Worm (Caenorhabditis elegans) whole organism, L4/young adult: ENCODE measurements around the gene srbc-17.

Experiments used
- W03F9.2 ChIP-seq: fragments of 150-350 bp; optimal IDR thresholded peaks from 2 replicates; lab custom pipeline; 2014; ENCODE audit warnings: missing biosample characterization, missing genetic modification characterization
- dao-5 ChIP-seq: sonication (generic microtip); optimal IDR thresholded peaks from 2 replicates; lab custom pipeline; 2016; ENCODE audit warnings: missing genotype, missing genetic modification characterization, moderate library complexity, missing compliant biosample characterization
- him-1 ChIP-seq: sonication (generic microtip); optimal IDR thresholded peaks from 2 replicates; lab custom pipeline; 2016; ENCODE audit warnings: missing genotype, missing genetic modification reagents, missing genetic modification characterization, missing compliant biosample characterization

srbc-17 gene

DNA sequence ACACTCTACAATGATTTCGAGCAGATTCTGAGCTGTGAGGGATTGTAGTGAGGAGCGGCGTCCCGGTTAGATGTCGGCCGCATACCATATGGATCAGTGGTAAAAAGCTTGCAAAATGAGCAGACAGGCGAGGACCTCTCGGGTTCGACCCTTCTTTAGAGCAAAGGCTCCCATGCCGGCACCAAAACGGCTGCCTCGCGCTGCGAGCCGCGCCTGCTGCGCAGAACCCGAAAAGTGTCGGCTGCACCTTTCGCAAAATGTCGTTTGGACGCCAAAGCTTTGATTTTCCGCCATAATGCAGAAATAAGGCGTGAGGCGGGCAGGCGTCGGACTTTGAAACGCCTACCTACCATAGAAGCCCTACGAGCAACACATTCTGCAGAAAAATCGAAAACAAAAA is 12.9 kb downstream of the srbc-17 start:
- TF ChIP-seq him-1 (tag; lab: Kevin White, UChicago): no peak
- TF ChIP-seq dao-5: no peak
- no peak for TF ChIP-seq W03F9.2

DNA sequence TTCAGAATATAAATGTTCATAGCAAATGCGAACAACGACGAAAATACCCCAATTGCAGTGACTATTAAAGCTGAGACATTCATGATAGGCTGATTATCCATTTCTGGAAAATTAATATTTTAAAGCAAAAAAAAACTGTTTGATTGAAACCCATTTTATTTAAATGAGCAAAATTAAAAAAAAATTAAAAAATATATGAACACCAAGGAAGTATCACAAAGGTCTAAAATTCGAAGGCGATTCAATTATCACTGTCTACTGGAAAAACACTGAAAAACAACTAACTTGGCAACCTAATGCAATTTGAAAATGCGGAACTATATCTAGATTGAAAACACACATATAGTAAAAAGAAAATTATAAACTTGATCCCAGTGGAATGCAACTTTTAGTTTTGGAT is 13.6 kb downstream of the srbc-17 start, which contains the start of gene srbc-42:
TSS of gene srbc-42 (minus strand) at position 101 of the 400 bp plus-strand sequence.
- TF ChIP-seq dao-5 (no peak), him-1 (tag; lab: Kevin White, UChicago) (no peak), W03F9.2 (no peak)

ce11 chrV:2192117-2192516 is 14.6 kb downstream of the srbc-17 start, which contains the start of gene nhr-13:
TSS of gene nhr-13 (plus strand) at chrV:2192485.
- no peak for TF ChIP-seq him-1 (tag; lab: Kevin White, UChicago)

- TF ChIP-seq him-1 (tag; lab: Kevin White, UChicago) (no peak), dao-5 (no peak), W03F9.2 (no peak)
Observed at ce11 chrV:2199594-2199993, 22.1 kb downstream of the srbc-17 start.

- TF ChIP-seq W03F9.2 (no peak), him-1 (tag; lab: Kevin White, UChicago) (no peak), dao-5 (no peak)
Observed at ce11 chrV:2200402-2200801, 22.9 kb downstream of the srbc-17 start.

DNA sequence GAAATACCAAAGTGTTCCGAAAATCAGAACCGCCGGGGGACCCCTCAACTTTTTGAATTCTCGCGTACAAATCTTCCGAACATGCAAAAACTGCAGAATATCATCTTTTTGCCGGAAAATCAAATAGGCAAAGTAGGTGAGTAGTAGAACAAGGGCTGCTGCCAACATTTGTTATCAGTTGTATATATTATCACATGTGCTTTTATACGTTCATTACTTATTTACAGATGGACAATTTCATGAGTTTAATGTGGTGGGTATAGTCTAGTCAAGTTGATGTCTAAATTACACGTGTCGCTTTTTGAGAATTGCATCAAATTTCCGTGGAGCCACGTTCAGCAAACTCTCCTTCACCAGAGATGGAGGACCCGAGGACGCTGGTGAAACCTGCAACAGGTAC is 23.7 kb downstream of the srbc-17 start, which contains the start of gene cyp-32B1:
TSS of gene cyp-32B1 (minus strand) at position 176 of the 400 bp plus-strand sequence.
- no peak for TF ChIP-seq dao-5
- TF ChIP-seq W03F9.2: no peak
- no peak for TF ChIP-seq him-1 (tag; lab: Kevin White, UChicago)

- TF ChIP-seq him-1 (tag; lab: Kevin White, UChicago) (no peak), W03F9.2 (no peak), dao-5 (no peak)
Observed at ce11 chrV:2204080-2204479, 26.6 kb downstream of the srbc-17 start, which contains the start of gene cyp-33C12. TSS of gene cyp-33C12 (minus strand) at chrV:2204400.

DNA sequence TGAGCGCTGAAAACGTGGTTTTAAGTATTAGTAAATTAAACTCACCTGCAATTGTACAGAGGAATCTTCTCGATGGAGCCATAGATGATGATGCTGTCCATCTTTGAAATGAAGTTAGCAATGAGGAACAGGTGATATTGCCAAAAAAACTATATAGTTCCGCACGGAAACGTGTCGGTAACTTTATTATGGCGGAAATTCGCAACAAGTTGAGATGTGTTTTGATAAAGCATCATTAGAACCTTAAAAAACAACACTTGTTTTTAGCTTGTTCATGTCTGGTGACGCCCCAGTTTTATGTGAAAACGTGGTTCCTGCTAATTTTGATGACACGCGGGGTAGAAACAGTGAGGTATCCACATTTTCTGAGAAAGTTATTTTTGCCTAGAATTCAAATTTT is 28.7 kb downstream of the srbc-17 start, which contains the start of gene srt-40:
TSS of gene srt-40 (minus strand) at position 101 of the 400 bp plus-strand sequence.
- TF ChIP-seq him-1 (tag; lab: Kevin White, UChicago): no peak
- no peak for TF ChIP-seq W03F9.2
- TF ChIP-seq dao-5: no peak

ce11 chrV:2206801-2207200 is 29.3 kb downstream of the srbc-17 start, which contains the start of gene svh-11:
TSS of gene svh-11 (plus strand) at chrV:2207101.
- TF ChIP-seq W03F9.2 (no peak), him-1 (tag; lab: Kevin White, UChicago) (no peak), dao-5 (no peak)

DNA sequence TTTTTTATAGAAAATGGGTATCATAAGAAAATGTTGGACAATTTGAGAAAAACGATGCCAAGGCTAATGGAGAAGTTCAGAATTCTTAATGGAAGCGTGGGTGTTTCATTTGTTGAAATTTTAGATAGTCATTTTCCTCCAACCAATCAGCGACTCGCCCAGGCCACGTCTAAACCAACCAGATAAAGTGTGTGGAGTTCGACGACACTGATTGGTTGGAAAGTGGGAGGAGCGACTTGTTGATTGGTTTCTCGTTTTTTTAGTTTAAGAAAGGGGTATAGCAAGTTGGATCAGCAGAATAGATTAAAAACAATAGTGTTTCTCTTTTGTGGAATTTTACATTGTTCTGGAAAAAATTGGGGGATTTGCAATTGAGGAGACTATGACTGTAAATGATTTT is 30.0 kb downstream of the srbc-17 start:
- TF ChIP-seq W03F9.2: no peak
- no peak for TF ChIP-seq him-1 (tag; lab: Kevin White, UChicago)
- no peak for TF ChIP-seq dao-5

DNA sequence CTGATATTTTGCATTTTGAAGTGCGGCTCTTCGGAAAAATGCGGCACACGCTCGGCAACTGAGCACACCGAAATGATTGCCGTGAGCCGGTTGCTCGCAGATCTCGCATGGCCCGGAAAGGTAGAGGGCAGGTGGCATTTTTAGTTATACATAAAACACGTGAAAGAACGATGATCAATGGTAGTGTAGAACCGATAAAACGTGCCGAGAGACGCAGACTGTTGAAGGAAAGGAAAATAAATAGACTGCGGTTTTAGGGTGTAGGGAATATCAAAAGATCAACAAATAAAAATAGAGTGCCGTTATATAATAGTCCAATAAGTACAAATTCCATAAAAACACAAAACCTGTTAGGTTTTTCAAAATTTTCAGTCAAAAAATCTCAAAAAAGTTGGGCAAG is 34.4 kb downstream of the srbc-17 start, which contains the start of gene nhr-133:
TSS of gene nhr-133 (minus strand) at position 183 of the 400 bp plus-strand sequence.
- TF ChIP-seq him-1 (tag; lab: Kevin White, UChicago) (no peak), W03F9.2 (no peak), dao-5 (no peak)

DNA sequence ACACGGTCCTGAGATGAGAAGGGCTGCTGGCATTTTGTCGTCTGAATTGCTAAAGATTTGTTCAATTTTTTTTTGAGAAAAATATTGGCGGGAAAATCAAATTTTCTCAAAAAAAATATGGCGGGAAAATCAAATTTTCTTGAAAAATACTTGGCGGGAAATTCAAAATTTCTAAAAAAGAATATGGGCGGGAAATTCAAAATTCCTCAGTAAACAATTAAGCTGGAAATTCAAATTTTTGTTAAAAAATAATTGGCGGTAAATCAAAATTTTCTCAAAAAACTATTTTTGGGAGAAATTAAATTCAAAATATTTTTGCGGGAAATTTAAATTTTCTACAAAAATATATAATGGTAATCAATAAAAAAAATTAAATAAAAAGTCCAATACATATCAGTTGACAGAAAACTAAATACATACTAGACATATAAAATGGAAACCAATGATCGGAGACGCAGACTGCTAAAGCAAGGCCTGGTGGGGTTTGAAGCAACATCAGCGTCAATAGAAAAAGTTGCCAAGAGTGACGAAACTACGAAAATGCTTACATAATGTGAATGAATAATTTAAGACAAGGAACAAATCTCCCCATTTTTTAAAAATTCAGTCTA is 37.0 kb downstream of the srbc-17 start, which contains the start of gene nhr-184:
TSS of gene nhr-184 (minus strand) at position 51 of the 611 bp plus-strand sequence.
- TF ChIP-seq W03F9.2: peak; percentile 33
- TF ChIP-seq him-1 (tag; lab: Kevin White, UChicago): no peak

DNA sequence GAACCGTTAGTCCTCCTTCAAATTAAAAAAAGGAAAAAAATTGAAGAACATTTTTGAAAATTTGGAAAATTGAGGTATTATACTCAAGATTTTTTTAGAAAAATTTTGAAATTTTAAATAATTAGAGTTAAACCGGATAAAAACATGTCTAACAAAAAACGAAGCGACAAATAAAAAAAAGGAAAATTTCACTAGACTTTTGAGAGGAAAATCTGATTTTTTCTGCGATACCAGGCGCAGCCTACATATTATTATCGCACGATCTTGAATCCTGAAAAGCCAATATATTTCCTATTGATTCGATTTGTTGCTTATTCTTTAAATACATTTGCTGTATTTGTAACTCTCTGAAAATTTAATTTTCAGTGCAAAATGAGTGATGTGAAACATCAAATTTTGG is 37.8 kb downstream of the srbc-17 start, which contains the start of gene nstp-8:
TSS of gene nstp-8 (plus strand) at position 301 of the 400 bp plus-strand sequence.
- TF ChIP-seq W03F9.2 (no peak), dao-5 (no peak)

- TF ChIP-seq W03F9.2: no peak
- TF ChIP-seq him-1 (tag; lab: Kevin White, UChicago): no peak
- TF ChIP-seq dao-5: no peak
Observed at ce11 chrV:2216927-2217326, 39.4 kb downstream of the srbc-17 start.

DNA sequence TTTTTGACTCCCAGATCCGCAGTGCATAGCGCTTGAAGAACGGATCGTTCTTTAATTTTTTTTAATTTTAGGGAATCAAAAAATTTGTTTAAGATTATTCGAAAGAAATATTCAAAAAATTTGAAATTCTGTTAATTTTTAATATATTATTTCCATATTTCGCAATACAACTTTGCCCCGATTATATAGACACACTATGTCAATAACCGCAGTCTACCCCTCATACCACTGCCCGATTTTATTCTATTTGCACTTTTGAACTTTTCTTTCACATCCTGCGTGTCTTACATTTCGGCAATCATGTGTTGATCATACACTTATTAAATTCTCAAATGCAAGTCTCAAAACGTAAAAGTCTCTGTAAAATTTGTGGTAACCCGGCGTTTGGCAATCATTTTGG is 41.3 kb downstream of the srbc-17 start, which contains the start of gene nhr-56:
TSS of gene nhr-56 (plus strand) at position 202 of the 400 bp plus-strand sequence.
- TF ChIP-seq him-1 (tag; lab: Kevin White, UChicago) (no peak), dao-5 (no peak), W03F9.2 (no peak)
